Worm (Caenorhabditis elegans): ENCODE data around the gene Y17G9B.2.
A peak's percentile ranks its signal among the peaks of the same experiment; 100 is the strongest.

Gene Y17G9B.2

DNA sequence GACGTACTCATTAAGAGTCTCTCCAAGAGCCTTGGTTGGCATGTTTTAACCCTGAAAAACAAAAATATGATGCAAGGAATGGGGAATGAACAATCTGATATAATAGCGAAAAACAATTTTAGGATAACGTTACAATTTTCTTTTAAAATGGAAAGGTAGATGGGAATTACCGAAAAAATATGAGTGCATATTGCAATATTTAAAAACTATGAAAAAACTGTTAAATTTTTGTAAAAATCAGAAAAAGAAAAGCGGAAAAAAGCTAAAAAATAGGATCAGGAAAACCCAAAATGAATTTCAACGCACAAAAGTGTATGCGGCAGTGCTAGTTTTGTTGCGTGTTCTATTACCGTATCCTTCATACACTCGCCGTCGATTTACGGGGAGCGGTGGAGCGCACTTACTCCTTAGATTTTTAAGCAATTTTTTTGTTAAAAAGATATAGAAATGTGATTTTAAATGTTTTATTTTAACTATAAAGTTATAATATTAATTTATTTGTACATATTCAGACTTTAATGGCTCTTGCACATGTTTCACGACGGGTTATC lies 14.1 kb upstream of the Y17G9B.2 start, which contains the start of the genes rpl-20 and Y17G9B.5 (continued):
- TF ChIP-seq zfp-3 (GFP tag; conservative IDR thresholded peaks at IDR 0.05): peak; percentile 99
- peak; percentile 99 for TF ChIP-seq saeg-2 (GFP tag; IDR thresholded peaks at IDR 0.05)
- peak; percentile 97 for TF ChIP-seq mdt-29 (GFP tag; IDR thresholded peaks at IDR 0.05)
- peak; percentile 94; the same call in 1 of the 2 replicates for TF ChIP-seq tag-97 (GFP tag; IDR thresholded peaks at IDR 0.05)
- peak; percentile 99 for TF ChIP-seq skn-1 (tag; optimal IDR thresholded peaks at IDR 0.05)

DNA sequence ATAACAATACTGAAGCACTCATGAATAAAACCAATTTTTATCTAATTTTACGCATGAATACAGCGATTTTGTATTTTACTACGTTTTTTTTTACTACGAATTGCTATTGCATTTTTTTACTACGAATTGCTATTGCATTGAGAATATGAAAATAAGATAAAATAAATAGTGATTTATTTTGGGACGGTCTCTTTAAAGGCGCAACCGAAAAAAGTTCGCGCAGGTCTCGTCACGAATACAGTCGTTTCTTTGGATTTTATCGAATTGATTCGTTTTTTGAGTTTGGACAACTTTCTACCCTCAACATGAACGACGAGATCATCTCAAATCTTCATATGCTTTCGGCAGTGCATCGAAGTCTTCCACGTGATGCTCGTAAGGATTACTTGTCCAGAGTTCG lies 12.1 kb upstream of the Y17G9B.2 start, which contains the start of gene Y17G9B.4:
Gene Y17G9B.4, plus strand, starts transcription at position 306 of the 400 bp plus-strand sequence.
- TF ChIP-seq unc-130 (GFP tag; optimal IDR thresholded peaks at IDR 0.05): peak; percentile 9
- TF ChIP-seq nhr-28 (tag; optimal IDR thresholded peaks at IDR 0.05): no peak
- TF ChIP-seq snpc-1.2 (GFP tag; IDR thresholded peaks at IDR 0.05): peak; percentile 56; the same call in 1 of the 2 replicates
- no peak for TF ChIP-seq ztf-7 (tag; optimal IDR thresholded peaks at IDR 0.05)

DNA sequence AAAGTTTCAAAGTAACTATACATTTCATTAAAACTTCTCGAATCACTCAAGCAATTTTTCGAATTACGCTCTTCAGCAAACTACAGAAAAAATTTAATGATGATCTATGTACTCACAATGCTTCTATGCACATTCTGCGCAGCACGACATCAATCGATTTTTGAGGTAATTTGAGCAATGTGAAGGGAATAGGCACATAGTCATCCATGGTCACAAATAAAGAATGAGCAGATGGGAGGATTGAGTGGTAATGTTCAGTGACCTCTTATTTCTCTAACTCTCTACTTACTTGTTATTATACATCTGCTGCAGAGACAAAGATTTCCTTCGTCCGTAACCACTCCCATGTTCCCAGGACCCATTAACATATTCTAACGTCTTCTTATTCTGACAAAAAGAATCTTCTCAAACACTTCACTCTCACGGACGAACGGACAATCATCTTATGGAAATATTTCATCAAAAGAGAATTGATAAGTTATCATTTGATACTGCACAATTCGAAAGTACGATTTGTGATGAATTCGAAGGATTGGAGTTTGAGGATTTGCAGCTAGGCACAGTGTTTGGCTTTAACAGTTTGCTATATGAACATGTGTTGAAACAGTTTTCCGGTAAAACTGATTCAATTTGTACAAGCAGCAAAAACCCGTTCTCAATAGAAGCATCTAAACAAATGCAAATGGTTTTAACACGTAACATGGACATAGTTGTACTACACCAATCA lies 7.9 kb upstream of the Y17G9B.2 start, which contains the start of the genes fbxb-77 and Y17G9B.11:
Gene fbxb-77, minus strand, starts transcription at position 229 of the 727 bp plus-strand sequence.
Gene Y17G9B.11, plus strand, starts transcription at position 677 of the 727 bp plus-strand sequence.
- TF ChIP-seq unc-62 (GFP tag; optimal IDR thresholded peaks at IDR 0.05 in 1 of 2) (peak in 1 of 2 experiments; percentile 32), unc-62 (tag; optimal IDR thresholded peaks at IDR 0.05) (no peak), madf-5 (GFP tag; IDR thresholded peaks at IDR 0.05) (no peak), aha-1 (tag) (peak; percentile 90)

DNA sequence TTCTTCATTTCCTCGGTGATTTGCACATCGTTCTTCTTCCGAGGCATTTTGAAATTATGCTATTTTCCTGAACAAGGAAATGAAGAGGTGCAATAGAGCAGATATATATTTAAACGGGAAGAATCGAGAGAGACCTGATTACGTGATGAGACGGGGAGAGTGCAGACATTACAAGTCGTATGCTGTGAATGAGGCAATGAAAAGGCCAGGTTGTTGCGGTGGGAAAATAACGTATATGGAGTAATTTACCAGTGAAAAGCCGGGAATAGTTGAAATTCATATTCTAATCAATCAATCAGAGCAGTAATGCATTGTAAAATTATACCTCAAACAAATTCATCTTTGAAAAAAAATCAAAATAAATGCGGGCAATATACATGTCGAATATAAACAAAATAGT lies 5.3 kb upstream of the Y17G9B.2 start, which contains the start of gene Y17G9B.8:
Gene Y17G9B.8, minus strand, starts transcription at position 182 of the 400 bp plus-strand sequence.
- TF ChIP-seq T26A8.4 (GFP tag; IDR thresholded peaks at IDR 0.05) (no peak), mes-2 (tag; optimal IDR thresholded peaks at IDR 0.05; ENCODE audit: poor library complexity, severe bottlenecking) (peak; percentile 19), lin-39 (tag; optimal IDR thresholded peaks at IDR 0.05) (no peak), nhr-11 (tag; optimal IDR thresholded peaks at IDR 0.05) (no peak), F49E8.2 (tag; optimal IDR thresholded peaks at IDR 0.05; ENCODE audit: borderline replicate concordance) (peak; percentile 27), nhr-111 (GFP tag; optimal IDR thresholded peaks at IDR 0.05) (no peak), php-3 (GFP tag; IDR thresholded peaks at IDR 0.05) (no peak), daf-16 (GFP tag; optimal IDR thresholded peaks at IDR 0.05) (no peak), daf-16 (tag; optimal IDR thresholded peaks at IDR 0.05) (no peak), dve-1 (tag; optimal IDR thresholded peaks at IDR 0.05; ENCODE audit: insufficient read depth) (no peak), arid-1 (GFP tag; conservative IDR thresholded peaks at IDR 0.05) (no peak; the same call in 1 of the 2 replicates), ztf-11 (tag; optimal IDR thresholded peaks at IDR 0.05) (no peak), vab-7 (GFP tag; IDR thresholded peaks at IDR 0.05) (no peak), lin-15B (tag; optimal IDR thresholded peaks at IDR 0.05) (no peak), lin-29 (GFP tag; IDR thresholded peaks at IDR 0.05) (no peak), dmd-6 (GFP tag; IDR thresholded peaks at IDR 0.05) (no peak), nhr-28 (tag; optimal IDR thresholded peaks at IDR 0.05) (no peak), nhr-25 (tag; optimal IDR thresholded peaks at IDR 0.05; ENCODE audit: borderline replicate concordance, insufficient read depth) (no peak), lin-38 (GFP tag; IDR thresholded peaks at IDR 0.05) (peak; percentile 45), dmd-8 (GFP tag; IDR thresholded peaks at IDR 0.05) (no peak), zip-2 (tag; optimal IDR thresholded peaks at IDR 0.05) (no peak), F26F4.8 (GFP tag; conservative IDR thresholded peaks at IDR 0.05) (no peak), unc-62 (GFP tag; optimal IDR thresholded peaks at IDR 0.05 in 1 of 2) (peak in 1 of 2 experiments; percentile 73), unc-62 (tag; optimal IDR thresholded peaks at IDR 0.05) (no peak), sdz-12 (GFP tag; optimal IDR thresholded peaks at IDR 0.05) (no peak), Y48G9A.11 (GFP tag; IDR thresholded peaks at IDR 0.05) (no peak), ceh-32 (tag; optimal IDR thresholded peaks at IDR 0.05; ENCODE audit: poor library complexity) (no peak), snpc-1.2 (GFP tag; IDR thresholded peaks at IDR 0.05) (peak; percentile 63), mxl-2 (GFP tag; conservative IDR thresholded peaks at IDR 0.05) (no peak), lsy-2 (tag; optimal IDR thresholded peaks at IDR 0.05) (peak in 1 of 2 experiments; percentile 5), snpc-4 (tag; optimal IDR thresholded peaks at IDR 0.05) (no peak), daf-12 (tag; optimal IDR thresholded peaks at IDR 0.05) (no peak), dmd-9 (GFP tag; IDR thresholded peaks at IDR 0.05) (no peak)

Data from whole organism, L4 larva.